Fruit fly (Drosophila melanogaster): Measurements from ENCODE around the gene CHMP2B.
A peak's percentile ranks its signal among the peaks of the same experiment; 100 is the strongest.

The CHMP2B gene

dm6 chr3L:5186807-5187571 lies 47.6 kb downstream of the CHMP2B start (continued):
- TF ChIP-seq pan (optimal IDR thresholded peaks at IDR 0.05) (no peak), pan (GFP tag; optimal IDR thresholded peaks at IDR 0.05 in 1 of 2, IDR thresholded peaks at IDR 0.05 in 1 of 2) (peak in 1 of 2 experiments; percentile 92), Scr (GFP tag; IDR thresholded peaks at IDR 0.05; ENCODE audit: partially characterized antibody) (no peak), tx (GFP tag; optimal IDR thresholded peaks at IDR 0.05) (peak; percentile 77), crol (GFP tag; IDR thresholded peaks at IDR 0.05) (peak; percentile 89), ERR (GFP tag; optimal IDR thresholded peaks at IDR 0.05) (peak; percentile 74), Chrac-16 (GFP tag; optimal IDR thresholded peaks at IDR 0.05) (peak; percentile 85), CTCF (GFP tag; optimal IDR thresholded peaks at IDR 0.05) (peak; percentile 61), Hr51 (GFP tag; optimal IDR thresholded peaks at IDR 0.05) (peak; percentile 68 to 89), CG12744 (GFP tag; optimal IDR thresholded peaks at IDR 0.05) (peak; percentile 66), CG9215 (GFP tag; IDR thresholded peaks at IDR 0.05) (peak; percentile 54; the same call in 1 of the 2 replicates), exex (tag; optimal IDR thresholded peaks at IDR 0.05) (peak; percentile 64), chinmo (GFP tag; IDR thresholded peaks at IDR 0.05; ENCODE audit: partially characterized antibody) (peak; percentile 79; the same call in 1 of the 4 replicates), dm (GFP tag; optimal IDR thresholded peaks at IDR 0.05) (peak; percentile 80), Rx (GFP tag; IDR thresholded peaks at IDR 0.05) (peak; percentile 82), Hr78 (GFP tag; optimal IDR thresholded peaks at IDR 0.05) (peak in 1 of 2 experiments; percentile 63), Adf1 (GFP tag; IDR thresholded peaks at IDR 0.05) (peak; percentile 94), pum (GFP tag; optimal IDR thresholded peaks at IDR 0.05) (peak; percentile 86), CG15696 (tag; optimal IDR thresholded peaks at IDR 0.05) (peak; percentile 75), otp (GFP tag; IDR thresholded peaks at IDR 0.05) (peak; percentile 87), mam (GFP tag; optimal IDR thresholded peaks at IDR 0.05) (peak; percentile 87), slou (GFP tag; optimal IDR thresholded peaks at IDR 0.05) (peak; percentile 71), CG3726 (GFP tag; IDR thresholded peaks at IDR 0.05) (peak; percentile 82), tll (GFP tag; optimal IDR thresholded peaks at IDR 0.05) (peak in 1 of 2 experiments; percentile 17), CG7556 (GFP tag; optimal IDR thresholded peaks at IDR 0.05) (peak; percentile 90), CG8281 (tag; optimal IDR thresholded peaks at IDR 0.05) (peak; percentile 69), CG17829 (tag; optimal IDR thresholded peaks at IDR 0.05) (peak; percentile 90), CG17385 (GFP tag; optimal IDR thresholded peaks at IDR 0.05) (peak; percentile 85), sima (GFP tag; optimal IDR thresholded peaks at IDR 0.05) (peak; percentile 85), CG6765 (GFP tag; optimal IDR thresholded peaks at IDR 0.05) (peak; percentile 48), CG13296 (GFP tag; optimal IDR thresholded peaks at IDR 0.05) (peak; percentile 71), fd102C (GFP tag; optimal IDR thresholded peaks at IDR 0.05) (peak; percentile 73), Poxn (GFP tag; IDR thresholded peaks at IDR 0.05) (no peak), D (optimal IDR thresholded peaks at IDR 0.05) (no peak), D (GFP tag; optimal IDR thresholded peaks at IDR 0.05) (peak; percentile 83), dpn (GFP tag; optimal IDR thresholded peaks at IDR 0.05) (peak; percentile 88 to 90), stc (GFP tag; IDR thresholded peaks at IDR 0.05) (peak; percentile 90), CG3847 (GFP tag; IDR thresholded peaks at IDR 0.05) (peak; percentile 70), dmrt11E (tag; optimal IDR thresholded peaks at IDR 0.05) (peak; percentile 93), Hmr (GFP tag; optimal IDR thresholded peaks at IDR 0.05) (peak; percentile 91), HHEX (GFP tag; optimal IDR thresholded peaks at IDR 0.05) (peak; percentile 86), dysf (GFP tag; IDR thresholded peaks at IDR 0.05) (peak; percentile 92), lov (optimal IDR thresholded peaks at IDR 0.05) (no peak), lov (GFP tag; IDR thresholded peaks at IDR 0.05) (peak; percentile 90), dimm (GFP tag; IDR thresholded peaks at IDR 0.05) (peak; percentile 73), bcd (GFP tag; optimal IDR thresholded peaks at IDR 0.05) (peak; percentile 89), Bdp1 (GFP tag; optimal IDR thresholded peaks at IDR 0.05) (peak; percentile 63), chif (GFP tag; optimal IDR thresholded peaks at IDR 0.05) (peak; percentile 86 to 88), ATbp (GFP tag; optimal IDR thresholded peaks at IDR 0.05) (peak; percentile 90), CG17802 (tag; optimal IDR thresholded peaks at IDR 0.05) (peak; percentile 78)

Data from whole organism, embryonic.